Worm (Caenorhabditis elegans) whole organism, early embryonic: ENCODE results near the gene srlf-13.

ENCODE experiments used
- F13C5.2 ChIP-seq: sonication (generic microtip); optimal IDR thresholded peaks from 2 replicates; lab custom pipeline; 2017; ENCODE audit warnings: mild to moderate bottlenecking, missing genetic modification characterization, inconsistent platforms, missing compliant biosample characterization
- ama-1 ChIP-seq: fragments of 150-350 bp; optimal IDR thresholded peaks from 2 replicates; lab custom pipeline; 2014
- ceh-13 ChIP-seq: fragments of 200-800 bp; sonication (Bioruptor generic); optimal IDR thresholded peaks from 2 replicates; lab custom pipeline; 2018; ENCODE audit warnings: mild to moderate bottlenecking, missing genetic modification characterization, missing compliant biosample characterization
- ets-7 ChIP-seq: sonication (generic microtip); optimal IDR thresholded peaks from 2 replicates; lab custom pipeline; 2016; ENCODE audit warnings: missing genotype, missing genetic modification characterization, missing compliant biosample characterization
- flt-1 ChIP-seq: fragments of 200-800 bp; sonication (Bioruptor generic); IDR thresholded peaks from 2 replicates; pipeline ENCODE4 v1.3.6; 2022; ENCODE audit warnings: missing genetic modification characterization, missing compliant biosample characterization
- pes-1 ChIP-seq: fragments of 200-800 bp; sonication (Bioruptor generic); IDR thresholded peaks from 2 replicates; pipeline ENCODE4 v1.3.6; 2022; ENCODE audit warnings: missing genetic modification reagents, missing genetic modification characterization, missing compliant biosample characterization
- tbx-11 ChIP-seq: fragments of 200-800 bp; sonication (Bioruptor generic); IDR thresholded peaks from 2 replicates; pipeline ENCODE4 v1.3.6; 2022; ENCODE audit warnings: missing genetic modification characterization, missing compliant biosample characterization
- tra-4 ChIP-seq: sonication (generic microtip); optimal IDR thresholded peaks from 2 replicates; lab custom pipeline; 2017; ENCODE audit warnings: missing genetic modification characterization, missing compliant biosample characterization

- TF ChIP-seq ama-1 (lab: Kevin White, UChicago) (no peak), flt-1 (no peak), tbx-11 (no peak), ceh-13 (no peak), tra-4 (tag; lab: Kevin White, UChicago) (no peak), ets-7 (tag; lab: Kevin White, UChicago) (no peak), pes-1 (GFP tag; lab: Robert Waterston, UW) (no peak), F13C5.2 (tag; lab: Kevin White, UChicago) (no peak)
Observed at ce11 chrIV:10933777-10934546, 37.5 kb upstream of the srlf-13 start.
